Fruit fly (Drosophila melanogaster) whole organism, embryonic: Measurements from ENCODE around the gene CG4020.
A peak's percentile ranks its signal among the peaks of the same experiment; 100 is the strongest.

ENCODE experiments used
- Atf-2 ChIP-seq: fragments of 200-800 bp; sonication (Bioruptor generic); optimal IDR thresholded peaks from 2 replicates; lab custom pipeline; 2016; ENCODE audit warnings: missing biosample characterization, missing genetic modification characterization
- Bdp1 ChIP-seq: fragments of 200-800 bp; sonication (Bioruptor generic); optimal IDR thresholded peaks from 3 replicates; lab custom pipeline; 2016; ENCODE audit warnings: missing biosample characterization, missing genetic modification characterization
- CG10274 ChIP-seq: fragments of 200-800 bp; sonication (Bioruptor generic); optimal IDR thresholded peaks from 3 replicates; lab custom pipeline; 2017; ENCODE audit warnings: missing biosample characterization, mild to moderate bottlenecking, missing genetic modification characterization
- CG11093 ChIP-seq: fragments of 200-800 bp; sonication (Bioruptor generic); IDR thresholded peaks from 3 replicates; pipeline ENCODE4 v1.3.6; 2022; ENCODE audit warnings: missing biosample characterization, missing genetic modification characterization
- CG11247 ChIP-seq: fragments of 200-800 bp; sonication (Bioruptor generic); IDR thresholded peaks from 2 replicates; pipeline ENCODE4 v1.3.6; 2022; ENCODE audit warnings: missing biosample characterization, missing genetic modification characterization
- CG11695 ChIP-seq: fragments of 200-800 bp; sonication (Bioruptor generic); IDR thresholded peaks from 3 replicates; pipeline ENCODE4 v1.3.6; 2022; ENCODE audit warnings: missing biosample characterization, missing genetic modification characterization
- CG13287 ChIP-seq: fragments of 200-800 bp; sonication (Bioruptor generic); IDR thresholded peaks from 2 replicates; pipeline ENCODE4 v1.3.6; 2022; ENCODE audit warnings: missing biosample characterization, missing genetic modification characterization; ENCODE audit not compliant: partially characterized antibody
- CG13424 ChIP-seq: fragments of 200-800 bp; sonication (Bioruptor generic); optimal IDR thresholded peaks from 2 replicates; lab custom pipeline; 2019; ENCODE audit warnings: missing biosample characterization, mild to moderate bottlenecking, missing genetic modification characterization, moderate library complexity
- CG18599 ChIP-seq: fragments of 200-800 bp; sonication (Bioruptor generic); optimal IDR thresholded peaks from 3 replicates; lab custom pipeline; 2017; ENCODE audit warnings: missing biosample characterization, missing genetic modification characterization, mild to moderate bottlenecking, moderate library complexity, missing genetic modification reagents
- CG18619 ChIP-seq: fragments of 200-800 bp; sonication (Bioruptor generic); optimal IDR thresholded peaks from 3 replicates; lab custom pipeline; 2017; ENCODE audit warnings: missing biosample characterization, mild to moderate bottlenecking, missing genetic modification characterization
- CG30403 ChIP-seq: fragments of 200-800 bp; sonication (Bioruptor generic); optimal IDR thresholded peaks from 3 replicates; lab custom pipeline; 2016; ENCODE audit warnings: missing biosample characterization, missing genetic modification characterization
- CG32767 ChIP-seq: fragments of 200-800 bp; sonication (Bioruptor generic); IDR thresholded peaks from 2 replicates; pipeline ENCODE4 v1.3.6; 2022; ENCODE audit warnings: missing biosample characterization, missing genetic modification characterization
- CG43689 ChIP-seq: fragments of 200-800 bp; sonication (Bioruptor generic); IDR thresholded peaks from 2 replicates; pipeline ENCODE4 v1.3.6; 2022; ENCODE audit warnings: missing biosample characterization, missing genetic modification characterization
- CG5245 ChIP-seq: fragments of 200-800 bp; sonication (Bioruptor generic); optimal IDR thresholded peaks from 3 replicates; lab custom pipeline; 2016; ENCODE audit warnings: missing biosample characterization, missing genetic modification characterization
- CG8944 ChIP-seq: fragments of 200-800 bp; sonication (Bioruptor generic); optimal IDR thresholded peaks from 3 replicates; lab custom pipeline; 2016; ENCODE audit warnings: missing biosample characterization, missing genetic modification characterization
- CG9797 ChIP-seq: fragments of 200-800 bp; sonication (Bioruptor generic); optimal IDR thresholded peaks from 3 replicates; lab custom pipeline; 2018; ENCODE audit warnings: missing biosample characterization, mild to moderate bottlenecking, missing genetic modification characterization
- D19B ChIP-seq: fragments of 200-800 bp; sonication (Bioruptor generic); optimal IDR thresholded peaks from 2 replicates; lab custom pipeline; 2017; ENCODE audit warnings: missing biosample characterization, mild to moderate bottlenecking, missing genetic modification characterization
- Eip74EF ChIP-seq, 2 experiments: fragments of 200-800 bp in 1 of 2; fragments of >200 bp in 1 of 2; sonication (Bioruptor generic) in 1 of 2; optimal IDR thresholded peaks; 2 replicates each; lab custom pipeline; 2017 to 2019; ENCODE audit warnings: missing biosample characterization in 2 of 2, missing genetic modification characterization in 2 of 2, mild to moderate bottlenecking in 1 of 2, moderate library complexity in 1 of 2
- Hand ChIP-seq: fragments of 200-800 bp; sonication (Bioruptor generic); optimal IDR thresholded peaks from 2 replicates; lab custom pipeline; 2017; ENCODE audit warnings: mild to moderate bottlenecking, missing biosample characterization, missing genetic modification reagents, missing genetic modification characterization
- Hr39 ChIP-seq: fragments of >200 bp; optimal IDR thresholded peaks from 2 replicates; lab custom pipeline; 2017
- Lhr ChIP-seq: fragments of 200-800 bp; sonication (Bioruptor generic); optimal IDR thresholded peaks from 3 replicates; lab custom pipeline; 2017; ENCODE audit warnings: mild to moderate bottlenecking, missing biosample characterization, missing genetic modification reagents, missing genetic modification characterization
- Med ChIP-seq: fragments of 200-800 bp; sonication (Bioruptor generic); peaks from one replicate; lab custom pipeline; 2016; ENCODE audit warnings: missing biosample characterization, missing genetic modification characterization, mild to moderate bottlenecking, inconsistent platforms, moderate library complexity
- Mrtf ChIP-seq: fragments of 200-800 bp; sonication (Bioruptor generic); IDR thresholded peaks from 3 replicates; pipeline ENCODE4 v1.3.6; 2022; ENCODE audit warnings: missing biosample characterization, missing genetic modification characterization
- Myb ChIP-seq: fragments of 200-800 bp; sonication (Bioruptor generic); optimal IDR thresholded peaks from 2 replicates; lab custom pipeline; 2016; ENCODE audit warnings: missing biosample characterization, missing genetic modification characterization
- Optix ChIP-seq: fragments of 200-800 bp; sonication (Bioruptor generic); IDR thresholded peaks from 3 replicates; pipeline ENCODE4 v1.3.6; 2022; ENCODE audit warnings: missing biosample characterization, missing genetic modification characterization
- Sin3A ChIP-seq: fragments of >200 bp; optimal IDR thresholded peaks from 2 replicates; lab custom pipeline; 2018
- Sox102F ChIP-seq: fragments of 200-800 bp; sonication (Bioruptor generic); optimal IDR thresholded peaks from 2 replicates; lab custom pipeline; 2018; ENCODE audit warnings: missing biosample characterization, mild to moderate bottlenecking, missing genetic modification characterization, moderate library complexity
- Usf ChIP-seq: fragments of 200-800 bp; sonication (Bioruptor generic); optimal IDR thresholded peaks from 2 replicates; lab custom pipeline; 2017; ENCODE audit warnings: missing genotype, missing biosample characterization, missing genetic modification characterization
- ap ChIP-seq: fragments of 200-800 bp; sonication (Bioruptor generic); IDR thresholded peaks from 2 replicates; pipeline ENCODE4 v1.3.6; 2022; ENCODE audit warnings: missing biosample characterization, missing genetic modification characterization
- dan ChIP-seq: fragments of 200-800 bp; sonication (Bioruptor generic); IDR thresholded peaks from 2 replicates; pipeline ENCODE4 v1.3.6; 2022; ENCODE audit warnings: missing biosample characterization, missing genetic modification characterization
- dmrt11E ChIP-seq: fragments of 200-800 bp; sonication (Bioruptor generic); optimal IDR thresholded peaks from 3 replicates; lab custom pipeline; 2018; ENCODE audit warnings: missing biosample characterization, mild to moderate bottlenecking, missing genetic modification characterization, moderate library complexity
- ems ChIP-seq: fragments of 200-800 bp; sonication (Bioruptor generic); optimal IDR thresholded peaks from 3 replicates; lab custom pipeline; 2016; ENCODE audit warnings: missing biosample characterization, missing genetic modification characterization
- esg ChIP-seq: fragments of 200-800 bp; sonication (Bioruptor generic); conservative IDR thresholded peaks from 2 replicates; pipeline ENCODE4 v1.3.6; 2022; ENCODE audit warnings: missing biosample characterization, missing genetic modification characterization
- gce ChIP-seq: fragments of 200-800 bp; sonication (Bioruptor generic); IDR thresholded peaks from 3 replicates; pipeline ENCODE4 v1.3.6; 2022; ENCODE audit warnings: missing biosample characterization, missing genetic modification characterization
- gcm ChIP-seq: fragments of 200-800 bp; sonication (Bioruptor generic); optimal IDR thresholded peaks from 2 replicates; lab custom pipeline; 2019; ENCODE audit warnings: missing biosample characterization, mild to moderate bottlenecking, missing genetic modification characterization, moderate library complexity
- hb ChIP-seq: fragments of 200-800 bp; sonication (Bioruptor generic); IDR thresholded peaks from 3 replicates; pipeline ENCODE4 v1.3.6; 2022; ENCODE audit warnings: missing biosample characterization, missing genetic modification characterization; ENCODE audit not compliant: partially characterized antibody
- ind ChIP-seq: fragments of 200-800 bp; sonication (Bioruptor generic); optimal IDR thresholded peaks from 3 replicates; lab custom pipeline; 2016; ENCODE audit warnings: missing biosample characterization, missing genetic modification characterization
- ken ChIP-seq: fragments of 200-800 bp; sonication (Bioruptor generic); IDR thresholded peaks from 3 replicates; pipeline ENCODE4 v1.3.6; 2022; ENCODE audit warnings: missing biosample characterization, missing genetic modification characterization
- lilli ChIP-seq: fragments of 200-800 bp; sonication (Bioruptor generic); optimal IDR thresholded peaks from 3 replicates; lab custom pipeline; 2016; ENCODE audit warnings: missing biosample characterization, missing genetic modification characterization
- lola ChIP-seq, 3 experiments: fragments of >200 bp in 2 of 3; fragments of 200-800 bp in 1 of 3; sonication (Bioruptor generic) in 1 of 3; optimal IDR thresholded peaks; 2 replicates each; lab custom pipeline; 2017 to 2019; ENCODE audit warnings: missing biosample characterization in 3 of 3, missing genetic modification characterization in 3 of 3, mild to moderate bottlenecking in 1 of 3, moderate library complexity in 1 of 3
- mirr ChIP-seq: fragments of 200-800 bp; sonication (Bioruptor generic); optimal IDR thresholded peaks from 3 replicates; lab custom pipeline; 2018; ENCODE audit warnings: missing biosample characterization, mild to moderate bottlenecking, missing genetic modification characterization
- onecut ChIP-seq: fragments of 200-800 bp; sonication (Bioruptor generic); IDR thresholded peaks from 2 replicates; pipeline ENCODE4 v1.3.6; 2022; ENCODE audit warnings: missing biosample characterization, missing genetic modification characterization
- otp ChIP-seq: fragments of 200-800 bp; sonication (Bioruptor generic); IDR thresholded peaks from 3 replicates; pipeline ENCODE4, ENCODE4 v1.3.6; 2022; ENCODE audit warnings: missing biosample characterization, missing genetic modification characterization
- pho ChIP-seq: fragments of 200-800 bp; sonication (Bioruptor generic); optimal IDR thresholded peaks from 2 replicates; lab custom pipeline; 2016; ENCODE audit warnings: missing biosample characterization, missing genetic modification characterization
- pita ChIP-seq: fragments of 200-800 bp; sonication (Bioruptor generic); optimal IDR thresholded peaks from 2 replicates; lab custom pipeline; 2017; ENCODE audit warnings: missing biosample characterization, mild to moderate bottlenecking, missing genetic modification characterization
- salm ChIP-seq: fragments of 200-800 bp; sonication (Bioruptor generic); optimal IDR thresholded peaks from 2 replicates; lab custom pipeline; 2018; ENCODE audit warnings: missing biosample characterization, mild to moderate bottlenecking, missing genetic modification characterization
- slbo ChIP-seq: fragments of 200-800 bp; sonication (Bioruptor generic); IDR thresholded peaks from 2 replicates; pipeline ENCODE4 v1.3.6; 2022; ENCODE audit warnings: missing biosample characterization, missing genetic modification characterization
- sna ChIP-seq: fragments of 200-800 bp; sonication (Bioruptor generic); IDR thresholded peaks from 2 replicates; pipeline ENCODE4 v1.3.6; 2022; ENCODE audit warnings: missing biosample characterization, missing genetic modification characterization; ENCODE audit not compliant: partially characterized antibody
- ttk ChIP-seq: fragments of 200-800 bp; sonication (Bioruptor generic); IDR thresholded peaks from 2 replicates; pipeline ENCODE4 v2.1.2; 2022; ENCODE audit warnings: missing biosample characterization, missing genetic modification characterization
- vfl ChIP-seq: fragments of 200-800 bp; sonication (Bioruptor generic); optimal IDR thresholded peaks from 2 replicates; lab custom pipeline; 2016; ENCODE audit warnings: missing biosample characterization, missing genetic modification characterization
- wdn ChIP-seq: fragments of 200-800 bp; sonication (Bioruptor generic); IDR thresholded peaks from 2 replicates; pipeline ENCODE4 v1.3.6; 2022; ENCODE audit warnings: missing biosample characterization, missing genetic modification characterization
- zf30C ChIP-seq: fragments of 200-800 bp; sonication (Bioruptor generic); optimal IDR thresholded peaks from 3 replicates; lab custom pipeline; 2018; ENCODE audit warnings: missing biosample characterization, mild to moderate bottlenecking, missing genetic modification characterization

CG4020 gene

dm6 chrX:5888933-5889332 lies 16.6 kb upstream of the CG4020 start (continued):
- no peak for TF ChIP-seq CG5245 (GFP tag; lab: Kevin White, UChicago)
- no peak for TF ChIP-seq wdn
- no peak for TF ChIP-seq Eip74EF (GFP tag; optimal IDR thresholded peaks at IDR 0.05; lab: Kevin White, UChicago)
- TF ChIP-seq CG18619 (GFP tag; lab: Kevin White, UChicago) = peak; percentile 4
- TF ChIP-seq dmrt11E (tag; lab: Kevin White, UChicago) = peak; percentile 41
- TF ChIP-seq pho (GFP tag; lab: Kevin White, UChicago) = no peak
- TF ChIP-seq ems (GFP tag; lab: Kevin White, UChicago) = no peak
- TF ChIP-seq CG30403 = no peak
- no peak for TF ChIP-seq gce
- TF ChIP-seq ind = peak; percentile 7
- TF ChIP-seq esg (GFP tag; lab: Robert Waterston, UW) = no peak
- TF ChIP-seq lola (GFP tag; optimal IDR thresholded peaks at IDR 0.05; lab: Kevin White, UChicago) = no peak
- no peak for TF ChIP-seq CG32767 (GFP tag; lab: Robert Waterston, UW)
- TF ChIP-seq CG11093 (GFP tag; lab: Robert Waterston, UW) = no peak
- no peak for TF ChIP-seq ap
- TF ChIP-seq vfl (GFP tag; lab: Kevin White, UChicago) = no peak
- TF ChIP-seq mirr (GFP tag; lab: Kevin White, UChicago) = no peak
- TF ChIP-seq onecut (GFP tag; lab: Robert Waterston, UW) = peak; percentile 40
- TF ChIP-seq CG11695 (GFP tag; lab: Robert Waterston, UW) = no peak
- TF ChIP-seq dan = no peak
- no peak for TF ChIP-seq sna (GFP tag; lab: Robert Waterston, UW)
- TF ChIP-seq ken (GFP tag; lab: Robert Waterston, UW) = 0 out of 3 replicates have a peak, but pooled peaks have one; percentile 48
- TF ChIP-seq ttk (GFP tag; lab: Robert Waterston, UW) = no peak
- TF ChIP-seq Usf (GFP tag; lab: Kevin White, UChicago) = no peak
- no peak for TF ChIP-seq Bdp1 (GFP tag; lab: Kevin White, UChicago)
- peak; percentile 78 for TF ChIP-seq gcm
- TF ChIP-seq CG10274 (GFP tag; lab: Kevin White, UChicago) = no peak
- TF ChIP-seq hb (GFP tag; lab: Robert Waterston, UW) = no peak
- TF ChIP-seq Med (GFP tag; lab: Kevin White, UChicago) = peak; percentile 80
- no peak for TF ChIP-seq Atf-2 (GFP tag; lab: Kevin White, UChicago)
- 0 out of 3 replicates have a peak, but pooled peaks have one; percentile 6 for TF ChIP-seq Mrtf (GFP tag; lab: Robert Waterston, UW)
- no peak for TF ChIP-seq lilli (GFP tag; lab: Kevin White, UChicago)
- no peak for TF ChIP-seq Hand (GFP tag; lab: Kevin White, UChicago)
- TF ChIP-seq CG11247 = no peak
- TF ChIP-seq pita (GFP tag; lab: Kevin White, UChicago) = no peak
- TF ChIP-seq CG43689 = no peak
- no peak for TF ChIP-seq Hr39 (lab: Kevin White, UChicago)
- peak; percentile 24 for TF ChIP-seq Sox102F (GFP tag; lab: Kevin White, UChicago)
- no peak for TF ChIP-seq CG8944 (GFP tag; lab: Kevin White, UChicago)
- no peak for TF ChIP-seq Sin3A (lab: Kevin White, UChicago)
- peak; percentile 37; the same call in 1 of the 2 replicates for TF ChIP-seq slbo (GFP tag; lab: Robert Waterston, UW)
- no peak for TF ChIP-seq D19B (GFP tag; lab: Kevin White, UChicago)
- TF ChIP-seq salm (tag; lab: Kevin White, UChicago) = no peak
- no peak for TF ChIP-seq otp (GFP tag; lab: Robert Waterston, UW)
- no peak for TF ChIP-seq CG9797 (GFP tag; lab: Kevin White, UChicago)
- no peak for TF ChIP-seq CG13287
- no peak for TF ChIP-seq Myb (GFP tag; lab: Kevin White, UChicago)
- peak; percentile 46 for TF ChIP-seq CG18599 (GFP tag; lab: Kevin White, UChicago)
- peak; percentile 36 for TF ChIP-seq CG13424 (tag; lab: Kevin White, UChicago)
- TF ChIP-seq Lhr = no peak
- TF ChIP-seq zf30C (GFP tag; lab: Kevin White, UChicago) = peak; percentile 93
- peak; percentile 16; the same call in 1 of the 3 replicates for TF ChIP-seq Optix (GFP tag; lab: Robert Waterston, UW)
